Worm (Caenorhabditis elegans) whole organism, L4 larva: ENCODE results near the gene F10G2.4.

ENCODE experiments used
- F49E8.2 ChIP-seq: sonication (generic microtip); optimal IDR thresholded peaks from 2 replicates; lab custom pipeline; 2016; ENCODE audit warnings: missing compliant biosample characterization, mild to moderate bottlenecking, missing genetic modification characterization, borderline replicate concordance
- Y105C5A.15 ChIP-seq: fragments of 200-800 bp; sonication (Bioruptor generic); IDR thresholded peaks from 2 replicates; pipeline ENCODE4 v1.3.6; 2022; ENCODE audit warnings: missing genetic modification characterization, missing compliant biosample characterization
- arid-1 ChIP-seq: fragments of 200-800 bp; sonication (Bioruptor generic); conservative IDR thresholded peaks from 2 replicates; pipeline ENCODE4 v1.3.6; 2022; ENCODE audit warnings: missing genetic modification reagents, missing genetic modification characterization, missing compliant biosample characterization
- dmd-8 ChIP-seq: fragments of 200-800 bp; sonication (Bioruptor generic); IDR thresholded peaks from 2 replicates; pipeline ENCODE4 v1.3.6; 2022; ENCODE audit warnings: missing genetic modification characterization, missing compliant biosample characterization
- nhr-102 ChIP-seq: sonication (generic microtip); optimal IDR thresholded peaks from 2 replicates; lab custom pipeline; 2016; ENCODE audit warnings: mild to moderate bottlenecking, missing genetic modification characterization, moderate library complexity, missing compliant biosample characterization
- pha-4 ChIP-seq, 2 experiments: fragments of 150-350 bp in 1 of 2; fragments of 200-800 bp in 1 of 2; sonication (Bioruptor generic) in 1 of 2; IDR thresholded peaks in 1 of 2; optimal IDR thresholded peaks in 1 of 2; 2 replicates each; pipeline versions ENCODE4 v1.3.6 to Lab custom; 2014 to 2022; ENCODE audit warnings: missing genetic modification characterization in 2 of 2, missing genetic modification reagents in 2 of 2, missing biosample characterization in 1 of 2, missing compliant biosample characterization in 1 of 2
- rbr-2 ChIP-seq: sonication (generic microtip); optimal IDR thresholded peaks from 2 replicates; lab custom pipeline; 2016; ENCODE audit warnings: missing genotype, missing genetic modification characterization, missing compliant biosample characterization
- snpc-4 ChIP-seq: fragments of 150-350 bp; optimal IDR thresholded peaks from 2 replicates; lab custom pipeline; 2014; ENCODE audit warnings: missing biosample characterization, missing genetic modification characterization
- unc-130 ChIP-seq: sonication (generic microtip); optimal IDR thresholded peaks from 2 replicates; lab custom pipeline; 2016; ENCODE audit warnings: missing genetic modification reagents, missing genetic modification characterization, missing compliant biosample characterization
- unc-39 ChIP-seq: sonication (generic microtip); optimal IDR thresholded peaks from 2 replicates; lab custom pipeline; 2017; ENCODE audit warnings: missing biosample characterization, missing genetic modification characterization
- zag-1 ChIP-seq: fragments of 150-350 bp; optimal IDR thresholded peaks from 2 replicates; lab custom pipeline; 2014; ENCODE audit warnings: missing biosample characterization, missing genetic modification characterization
- zip-11 ChIP-seq: fragments of 200-800 bp; sonication (Bioruptor generic); IDR thresholded peaks from 2 replicates; pipeline ENCODE4 v1.3.6; 2022; ENCODE audit warnings: missing genetic modification characterization, missing compliant biosample characterization
- ztf-11 ChIP-seq: fragments of 150-350 bp; optimal IDR thresholded peaks from 2 replicates; lab custom pipeline; 2014; ENCODE audit warnings: missing biosample characterization, missing genetic modification characterization

DNA sequence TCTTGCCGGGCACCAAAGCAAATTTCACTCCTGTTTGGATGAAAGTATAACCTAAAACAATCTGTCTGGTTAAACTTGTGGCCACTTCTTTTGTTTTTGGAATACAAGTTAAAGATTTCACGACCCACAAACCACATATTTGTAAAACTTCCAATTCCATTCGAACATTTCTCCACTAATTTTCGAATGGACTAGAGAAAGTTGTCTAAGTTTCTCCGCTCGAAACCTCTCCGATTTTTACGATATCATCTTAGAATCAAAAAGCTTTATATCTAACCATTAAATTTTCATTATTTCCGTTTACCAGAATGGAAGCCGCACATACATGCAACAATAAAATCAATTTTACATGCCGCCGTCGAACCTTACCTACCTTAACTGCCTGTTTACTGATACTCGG lies 28.6 kb upstream of the F10G2.4 start, which contains the start of gene F07G11.3:
- TF ChIP-seq dmd-8 (GFP tag; lab: Robert Waterston, UW) = no peak
- no peak for TF ChIP-seq unc-130 (GFP tag; lab: Kevin White, UChicago)
- no peak for TF ChIP-seq zag-1
- no peak for TF ChIP-seq ztf-11 (tag; lab: Kevin White, UChicago)
- TF ChIP-seq unc-39 (tag; lab: Kevin White, UChicago) = no peak
- no peak for TF ChIP-seq snpc-4 (tag; lab: Kevin White, UChicago)
- no peak for TF ChIP-seq pha-4 (GFP tag; IDR thresholded peaks at IDR 0.05; lab: Robert Waterston, UW)
- no peak for TF ChIP-seq pha-4 (tag; optimal IDR thresholded peaks at IDR 0.05; lab: Kevin White, UChicago)
- TF ChIP-seq Y105C5A.15 (GFP tag; lab: Robert Waterston, UW) = no peak
- no peak for TF ChIP-seq zip-11 (GFP tag; lab: Robert Waterston, UW)
- no peak for TF ChIP-seq rbr-2
- TF ChIP-seq nhr-102 = no peak
- no peak for TF ChIP-seq arid-1
- TF ChIP-seq F49E8.2 (tag; lab: Kevin White, UChicago) = no peak
